Worm (Caenorhabditis elegans) whole organism, L2 larva: ENCODE results near the gene lin-37.
A peak's percentile ranks its signal among the peaks of the same experiment; 100 is the strongest.

Experiments
- C34F6.9 ChIP-seq: fragments of 150-350 bp; optimal IDR thresholded peaks from 2 replicates; lab custom pipeline; 2014; ENCODE audit warnings: missing biosample characterization, missing genetic modification characterization
- F13H6.1 ChIP-seq: sonication (generic microtip); optimal IDR thresholded peaks from 2 replicates; lab custom pipeline; 2016; ENCODE audit warnings: missing genetic modification characterization, missing compliant biosample characterization
- R02D3.7 ChIP-seq: fragments of 150-350 bp; optimal IDR thresholded peaks from 2 replicates; lab custom pipeline; 2014; ENCODE audit warnings: missing biosample characterization, missing genetic modification characterization
- Y55F3AM.14 ChIP-seq: fragments of 200-800 bp; sonication (Bioruptor generic); optimal IDR thresholded peaks from 2 replicates; lab custom pipeline; 2018; ENCODE audit warnings: mild to moderate bottlenecking, missing genetic modification characterization, missing compliant biosample characterization
- ZK546.5 ChIP-seq: sonication (generic microtip); optimal IDR thresholded peaks from 2 replicates; lab custom pipeline; 2017; ENCODE audit warnings: missing biosample characterization, missing genetic modification characterization
- alr-1 ChIP-seq: fragments of 150-350 bp; optimal IDR thresholded peaks from 2 replicates; lab custom pipeline; 2014; ENCODE audit warnings: missing biosample characterization, missing genetic modification characterization
- aly-2 ChIP-seq: fragments of 150-350 bp; optimal IDR thresholded peaks from 2 replicates; lab custom pipeline; 2014; ENCODE audit warnings: missing biosample characterization, missing genetic modification characterization
- ama-1 ChIP-seq: fragments of 150-350 bp; optimal IDR thresholded peaks from 2 replicates; lab custom pipeline; 2018; ENCODE audit warnings: inconsistent platforms
- blmp-1 ChIP-seq: sonication (generic microtip); optimal IDR thresholded peaks from 2 replicates; lab custom pipeline; 2017; ENCODE audit warnings: missing genetic modification characterization, mild to moderate bottlenecking, missing compliant biosample characterization, antibody characterized with exemption, moderate library complexity; ENCODE audit not compliant: insufficient read depth
- ceh-16 ChIP-seq: fragments of 150-350 bp; optimal IDR thresholded peaks from 2 replicates; lab custom pipeline; 2014; ENCODE audit warnings: missing biosample characterization, missing genetic modification characterization
- ceh-82 ChIP-seq: fragments of 150-350 bp; optimal IDR thresholded peaks from 2 replicates; lab custom pipeline; 2014; ENCODE audit warnings: missing biosample characterization, missing genetic modification characterization
- crh-2 ChIP-seq: sonication (generic microtip); optimal IDR thresholded peaks from 2 replicates; lab custom pipeline; 2017; ENCODE audit warnings: missing biosample characterization, missing genetic modification characterization
- dmd-4 ChIP-seq: sonication (generic microtip); optimal IDR thresholded peaks from 2 replicates; lab custom pipeline; 2017; ENCODE audit warnings: missing biosample characterization, missing genetic modification characterization
- egl-27 ChIP-seq: sonication (generic microtip); optimal IDR thresholded peaks from 3 replicates; lab custom pipeline; 2017; ENCODE audit warnings: missing biosample characterization, missing genetic modification reagents, missing genetic modification characterization
- elt-1 ChIP-seq: fragments of 150-350 bp; optimal IDR thresholded peaks from 2 replicates; lab custom pipeline; 2014; ENCODE audit warnings: missing biosample characterization, missing genetic modification characterization
- elt-3 ChIP-seq: sonication (generic microtip); optimal IDR thresholded peaks from 2 replicates; lab custom pipeline; 2017; ENCODE audit warnings: missing biosample characterization, missing genetic modification characterization
- fos-1 ChIP-seq: fragments of 150-350 bp; optimal IDR thresholded peaks from 2 replicates; lab custom pipeline; 2014; ENCODE audit warnings: missing biosample characterization, missing genetic modification characterization
- gmeb-1 ChIP-seq: fragments of 150-350 bp; optimal IDR thresholded peaks from 2 replicates; lab custom pipeline; 2014; ENCODE audit warnings: missing biosample characterization, missing genetic modification characterization
- lin-11 ChIP-seq: fragments of 150-350 bp; sonication (generic microtip); optimal IDR thresholded peaks from 2 replicates; lab custom pipeline; 2014; ENCODE audit warnings: missing biosample characterization, missing genetic modification characterization, inconsistent platforms, mixed read lengths
- lin-13 ChIP-seq: fragments of 150-350 bp; optimal IDR thresholded peaks from 2 replicates; lab custom pipeline; 2014; ENCODE audit warnings: missing biosample characterization, missing genetic modification reagents, missing genetic modification characterization
- lin-39 ChIP-seq: fragments of 150-350 bp; optimal IDR thresholded peaks from 2 replicates; lab custom pipeline; 2014; ENCODE audit warnings: missing biosample characterization, missing genetic modification reagents, missing genetic modification characterization
- lsy-2 ChIP-seq, 2 experiments: fragments of 150-350 bp in 1 of 2; sonication (generic microtip) in 1 of 2; optimal IDR thresholded peaks; 2 replicates each; lab custom pipeline; 2014 to 2017; ENCODE audit warnings: missing biosample characterization in 2 of 2, missing genetic modification characterization in 2 of 2
- mab-5 ChIP-seq: fragments of 150-350 bp; optimal IDR thresholded peaks from 2 replicates; lab custom pipeline; 2014; ENCODE audit warnings: missing biosample characterization, missing genetic modification characterization
- mbf-1 ChIP-seq: sonication (generic microtip); optimal IDR thresholded peaks from 2 replicates; lab custom pipeline; 2017; ENCODE audit warnings: missing biosample characterization, missing genetic modification characterization
- mdl-1 ChIP-seq, 2 experiments: fragments of 150-350 bp in 1 of 2; sonication (generic microtip) in 1 of 2; optimal IDR thresholded peaks; 2 replicates each; lab custom pipeline; 2017; ENCODE audit warnings: missing biosample characterization in 2 of 2, missing genetic modification characterization in 2 of 2
- nhr-12 ChIP-seq: fragments of 150-350 bp; optimal IDR thresholded peaks from 2 replicates; lab custom pipeline; 2014; ENCODE audit warnings: missing biosample characterization, missing genetic modification characterization
- nhr-129 ChIP-seq: fragments of 150-350 bp; optimal IDR thresholded peaks from 2 replicates; lab custom pipeline; 2014; ENCODE audit warnings: missing biosample characterization, missing genetic modification characterization
- nhr-21 ChIP-seq: fragments of 150-350 bp; optimal IDR thresholded peaks from 2 replicates; lab custom pipeline; 2014; ENCODE audit warnings: missing biosample characterization, missing genetic modification characterization
- nhr-23 ChIP-seq: fragments of 150-350 bp; optimal IDR thresholded peaks from 2 replicates; lab custom pipeline; 2014; ENCODE audit warnings: missing biosample characterization, missing genetic modification reagents, missing genetic modification characterization
- nhr-237 ChIP-seq: fragments of 150-350 bp; optimal IDR thresholded peaks from 2 replicates; lab custom pipeline; 2014; ENCODE audit warnings: missing biosample characterization, missing genetic modification characterization
- nhr-25 ChIP-seq: fragments of 150-350 bp; sonication (generic microtip); optimal IDR thresholded peaks from 3 replicates; lab custom pipeline; 2014; ENCODE audit warnings: missing biosample characterization, missing genetic modification characterization
- nhr-77 ChIP-seq: fragments of 150-350 bp; optimal IDR thresholded peaks from 2 replicates; lab custom pipeline; 2014; ENCODE audit warnings: missing biosample characterization, missing genetic modification characterization
- peb-1 ChIP-seq: fragments of 150-350 bp; optimal IDR thresholded peaks from 2 replicates; lab custom pipeline; 2014; ENCODE audit warnings: missing biosample characterization, missing genetic modification characterization
- sem-4 ChIP-seq: fragments of 150-350 bp; optimal IDR thresholded peaks from 2 replicates; lab custom pipeline; 2014; ENCODE audit warnings: missing biosample characterization, missing genetic modification reagents, missing genetic modification characterization
- sma-3 ChIP-seq: sonication (generic microtip); optimal IDR thresholded peaks from 2 replicates; lab custom pipeline; 2016; ENCODE audit warnings: missing genetic modification reagents, missing genetic modification characterization, missing compliant biosample characterization
- sma-9 ChIP-seq, 2 experiments: fragments of 150-350 bp in 1 of 2; sonication (generic microtip) in 1 of 2; optimal IDR thresholded peaks; 2 replicates each; lab custom pipeline; 2014 to 2016; ENCODE audit warnings: missing genetic modification characterization in 2 of 2, mild to moderate bottlenecking in 1 of 2, missing biosample characterization in 1 of 2, missing compliant biosample characterization in 1 of 2, missing genetic modification reagents in 1 of 2, moderate library complexity in 1 of 2
- snpc-4 ChIP-seq: fragments of 150-350 bp; optimal IDR thresholded peaks from 2 replicates; lab custom pipeline; 2014; ENCODE audit warnings: missing biosample characterization, missing genetic modification characterization
- unc-39 ChIP-seq: fragments of 150-350 bp; optimal IDR thresholded peaks from 2 replicates; lab custom pipeline; 2014; ENCODE audit warnings: missing biosample characterization, missing genetic modification characterization
- unc-55 ChIP-seq: fragments of 150-350 bp; sonication (generic microtip); optimal IDR thresholded peaks from 3 replicates; lab custom pipeline; 2014; ENCODE audit warnings: missing biosample characterization, missing genetic modification reagents, missing genetic modification characterization
- unc-62 ChIP-seq: fragments of 150-350 bp; optimal IDR thresholded peaks from 2 replicates; lab custom pipeline; 2014; ENCODE audit warnings: missing biosample characterization, missing genetic modification reagents, missing genetic modification characterization
- zag-1 ChIP-seq: fragments of 150-350 bp; optimal IDR thresholded peaks from 2 replicates; lab custom pipeline; 2014; ENCODE audit warnings: missing biosample characterization, missing genetic modification characterization
- ztf-1 ChIP-seq: fragments of 200-800 bp; sonication (Bioruptor generic); conservative IDR thresholded peaks from 2 replicates; pipeline ENCODE4 v1.3.6; 2022; ENCODE audit warnings: missing genetic modification characterization, missing compliant biosample characterization
- ztf-11 ChIP-seq: sonication (generic microtip); optimal IDR thresholded peaks from 2 replicates; lab custom pipeline; 2017; ENCODE audit warnings: missing biosample characterization, missing genetic modification characterization
- ztf-4 ChIP-seq: fragments of 150-350 bp; optimal IDR thresholded peaks from 2 replicates; lab custom pipeline; 2014; ENCODE audit warnings: missing biosample characterization, missing genetic modification characterization

lin-37 gene

DNA sequence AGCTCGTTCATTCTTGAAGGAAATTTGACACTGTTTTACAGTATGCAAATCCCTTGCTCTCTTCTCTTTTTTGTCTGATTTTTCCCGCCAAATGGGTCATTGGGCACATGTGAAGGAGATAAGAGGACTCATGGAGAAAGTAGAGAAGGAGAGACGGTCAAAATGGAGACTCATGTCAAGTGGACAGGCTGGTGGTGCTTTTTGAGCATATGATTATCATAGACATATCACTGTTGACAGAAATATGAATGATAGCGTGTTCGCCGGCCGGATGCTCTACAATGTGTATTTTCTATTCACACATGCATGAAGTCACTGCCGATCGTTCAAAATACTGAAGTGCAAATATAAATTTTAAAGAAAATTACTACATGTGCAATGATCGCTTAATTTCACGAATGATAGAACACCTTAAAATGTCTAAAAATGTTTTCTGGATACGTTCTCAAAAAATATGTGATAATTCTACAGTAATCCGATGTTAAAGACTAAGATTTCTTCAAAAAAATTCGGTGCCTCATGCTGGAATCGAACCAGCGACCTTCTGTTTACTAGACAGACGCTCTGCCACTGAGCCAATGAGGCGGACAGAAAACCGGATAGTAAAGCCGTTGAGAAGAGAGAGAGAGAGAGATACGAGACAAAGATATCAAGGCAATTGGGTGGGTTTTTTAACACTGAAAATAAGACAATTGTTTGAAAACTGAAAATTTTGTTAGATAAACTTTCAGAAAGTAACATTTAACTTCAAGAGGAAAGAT is 42.1 kb downstream of the lin-37 start (continued):
- TF ChIP-seq nhr-23 (tag; lab: Kevin White, UChicago) (no peak), ZK546.5 (no peak), lin-39 (no peak), R02D3.7 (tag; lab: Kevin White, UChicago) (no peak), sem-4 (no peak), unc-62 (GFP tag; lab: Kevin White, UChicago) (no peak), lin-11 (tag; lab: Kevin White, UChicago) (no peak), nhr-21 (tag; lab: Kevin White, UChicago) (no peak), ztf-4 (tag; lab: Kevin White, UChicago) (no peak), nhr-12 (tag; lab: Kevin White, UChicago) (no peak), mab-5 (tag; lab: Kevin White, UChicago) (no peak), mbf-1 (tag; lab: Kevin White, UChicago) (no peak), zag-1 (tag; lab: Kevin White, UChicago) (no peak), ztf-1 (GFP tag; lab: Robert Waterston, UW) (no peak), gmeb-1 (tag; lab: Kevin White, UChicago) (peak; percentile 27), F13H6.1 (tag; lab: Kevin White, UChicago) (peak; percentile 38), ceh-16 (tag; lab: Kevin White, UChicago) (no peak), C34F6.9 (tag; lab: Kevin White, UChicago) (peak; percentile 19), aly-2 (tag; lab: Kevin White, UChicago) (no peak), nhr-129 (peak; percentile 62), unc-39 (tag; lab: Kevin White, UChicago) (no peak), nhr-237 (no peak), unc-55 (GFP tag; lab: Kevin White, UChicago) (peak; percentile 62)

DNA sequence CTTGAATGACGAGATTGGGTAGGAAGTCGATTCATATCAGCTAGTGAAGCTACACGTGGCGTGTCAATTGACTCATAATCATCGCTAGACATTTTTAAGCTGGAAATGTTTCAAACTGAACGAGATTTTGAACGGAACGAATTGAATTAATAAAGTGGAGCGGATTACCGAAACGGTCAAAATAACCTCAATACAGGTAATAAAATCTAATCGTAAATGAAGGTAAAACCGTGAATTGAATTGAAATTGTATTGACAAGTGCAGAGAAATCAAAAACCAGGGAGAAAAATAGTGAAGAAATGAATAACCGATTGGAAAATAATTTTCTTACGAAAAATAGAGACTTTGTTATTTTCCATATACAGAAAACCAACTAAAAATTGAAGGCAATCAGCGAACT is 43.2 kb downstream of the lin-37 start, which contains the start of gene cyk-1:
cyk-1 (minus strand) TSS at position 101 of the 400 bp plus-strand sequence.
- no peak for TF ChIP-seq gmeb-1 (tag; lab: Kevin White, UChicago)
- no peak for TF ChIP-seq blmp-1
- no peak for TF ChIP-seq elt-1 (tag; lab: Kevin White, UChicago)
- TF ChIP-seq dmd-4 (tag; lab: Kevin White, UChicago), result no peak
- no peak for TF ChIP-seq lin-13 (GFP tag; lab: Kevin White, UChicago)
- no peak for TF ChIP-seq snpc-4 (tag; lab: Kevin White, UChicago)

DNA sequence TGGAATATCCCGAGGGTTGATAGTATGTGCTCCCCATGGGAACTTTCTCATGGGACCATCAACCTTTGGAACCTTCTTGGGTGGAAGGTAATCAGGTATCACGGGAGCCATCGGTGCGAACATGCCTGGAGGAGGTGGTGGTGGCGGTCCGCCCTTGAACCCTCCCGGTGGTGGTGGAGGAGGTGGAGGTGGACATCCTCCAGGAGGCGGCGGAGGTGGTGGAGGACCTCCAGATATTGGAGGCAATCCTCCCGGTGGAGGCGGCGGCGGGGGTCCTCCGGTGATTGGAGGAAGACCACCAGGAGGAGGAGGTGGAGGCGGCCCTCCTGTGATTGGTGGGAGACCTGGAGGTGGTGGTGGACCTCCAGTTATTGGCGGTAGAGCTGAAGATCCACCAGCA is 46.5 kb downstream of the lin-37 start:
- no peak for TF ChIP-seq sma-9 (GFP tag; optimal IDR thresholded peaks at IDR 0.05; lab: Kevin White, UChicago)
- no peak for TF ChIP-seq sma-9 (tag; optimal IDR thresholded peaks at IDR 0.05; lab: Kevin White, UChicago)
- no peak for TF ChIP-seq dmd-4 (tag; lab: Kevin White, UChicago)
- TF ChIP-seq nhr-129, result no peak
- TF ChIP-seq elt-1 (tag; lab: Kevin White, UChicago), result no peak
- TF ChIP-seq ceh-82 (tag; lab: Kevin White, UChicago), result no peak
- TF ChIP-seq nhr-21 (tag; lab: Kevin White, UChicago), result no peak
- TF ChIP-seq lin-13 (GFP tag; lab: Kevin White, UChicago), result no peak
- TF ChIP-seq alr-1, result no peak
- TF ChIP-seq fos-1 (tag; lab: Kevin White, UChicago), result no peak
- TF ChIP-seq snpc-4 (tag; lab: Kevin White, UChicago), result no peak
- TF ChIP-seq ztf-11 (tag; lab: Kevin White, UChicago), result no peak
- no peak for TF ChIP-seq lin-39
- TF ChIP-seq mdl-1 (tag; optimal IDR thresholded peaks at IDR 0.05; lab: Kevin White, UChicago), result no peak
- no peak for TF ChIP-seq elt-3 (tag; lab: Kevin White, UChicago)
- TF ChIP-seq ztf-1 (GFP tag; lab: Robert Waterston, UW), result no peak
- TF ChIP-seq crh-2 (tag; lab: Kevin White, UChicago), result no peak

- TF ChIP-seq fos-1 (tag; lab: Kevin White, UChicago), result no peak
- no peak for TF ChIP-seq mab-5 (tag; lab: Kevin White, UChicago)
- TF ChIP-seq lsy-2 (tag; optimal IDR thresholded peaks at IDR 0.05; lab: Kevin White, UChicago), result peak; percentile 47 to 84
- TF ChIP-seq aly-2 (tag; lab: Kevin White, UChicago), result no peak
- peak; percentile 6 for TF ChIP-seq sma-9 (GFP tag; optimal IDR thresholded peaks at IDR 0.05; lab: Kevin White, UChicago)
- no peak for TF ChIP-seq sma-9 (tag; optimal IDR thresholded peaks at IDR 0.05; lab: Kevin White, UChicago)
- TF ChIP-seq ama-1 (lab: Kevin White, UChicago), result no peak
- no peak for TF ChIP-seq blmp-1
- TF ChIP-seq F13H6.1 (tag; lab: Kevin White, UChicago), result peak; percentile 34
- TF ChIP-seq peb-1 (tag; lab: Kevin White, UChicago), result no peak
- no peak for TF ChIP-seq nhr-21 (tag; lab: Kevin White, UChicago)
- peak; percentile 79 for TF ChIP-seq unc-55 (GFP tag; lab: Kevin White, UChicago)
- no peak for TF ChIP-seq Y55F3AM.14 (GFP tag; lab: Kevin White, UChicago)
- TF ChIP-seq mdl-1 (tag; optimal IDR thresholded peaks at IDR 0.05; lab: Kevin White, UChicago), result no peak
- TF ChIP-seq ceh-16 (tag; lab: Kevin White, UChicago), result no peak
- peak; percentile 37 for TF ChIP-seq sma-3 (GFP tag; lab: Kevin White, UChicago)
- TF ChIP-seq nhr-77 (tag; lab: Kevin White, UChicago), result no peak
- TF ChIP-seq nhr-12 (tag; lab: Kevin White, UChicago), result no peak
- no peak for TF ChIP-seq lin-13 (GFP tag; lab: Kevin White, UChicago)
- TF ChIP-seq egl-27 (tag; lab: Kevin White, UChicago), result no peak
- no peak for TF ChIP-seq nhr-25 (tag; lab: Kevin White, UChicago)
- no peak for TF ChIP-seq lin-39
- TF ChIP-seq R02D3.7 (tag; lab: Kevin White, UChicago), result peak; percentile 86
These were observed 51.2 kb downstream of the lin-37 start, which contains the start of gene rfl-1 for ce11 chrIII:7021156-7021637. TSS of gene rfl-1 (plus strand) at chrIII:7021206.
